Fruit fly (Drosophila melanogaster) whole organism, embryonic: ENCODE data around the gene mRpL33.
"Not testable (repeated sequence)": the region's sequence is repeated elsewhere in the genome, so short reads cannot be mapped to it uniquely, and the experiment has no call there.

Source experiments
- CG13123 ChIP-seq: fragments of 200-800 bp; sonication (Bioruptor generic); optimal IDR thresholded peaks from 2 replicates; lab custom pipeline; 2016; ENCODE audit warnings: missing biosample characterization, missing genetic modification characterization
- CG1792 ChIP-seq: fragments of 200-800 bp; sonication (Bioruptor generic); optimal IDR thresholded peaks from 2 replicates; lab custom pipeline; 2016; ENCODE audit warnings: missing biosample characterization, missing genetic modification characterization
- CG18599 ChIP-seq: fragments of 200-800 bp; sonication (Bioruptor generic); optimal IDR thresholded peaks from 3 replicates; lab custom pipeline; 2017; ENCODE audit warnings: missing biosample characterization, missing genetic modification characterization, mild to moderate bottlenecking, moderate library complexity, missing genetic modification reagents
- CG3726 ChIP-seq: fragments of 200-800 bp; sonication (Bioruptor generic); IDR thresholded peaks from 3 replicates; pipeline ENCODE4, ENCODE4 v1.3.6; 2022; ENCODE audit warnings: missing biosample characterization, missing genetic modification characterization
- CG8290 ChIP-seq, 3 experiments: fragments of 200-800 bp; sonication (Bioruptor generic); optimal IDR thresholded peaks; 2 replicates each; lab custom pipeline; 2016 to 2019; ENCODE audit warnings: missing biosample characterization in 3 of 3, missing genetic modification characterization in 3 of 3, mild to moderate bottlenecking in 2 of 3, moderate library complexity in 1 of 3
- CkIIα-i1 ChIP-seq: fragments of 200-800 bp; sonication (Bioruptor generic); IDR thresholded peaks from 2 replicates; pipeline ENCODE4 v1.3.6; 2022; ENCODE audit warnings: missing biosample characterization, missing genetic modification characterization
- Lim3 ChIP-seq: fragments of 200-800 bp; sonication (Bioruptor generic); IDR thresholded peaks from 2 replicates; pipeline ENCODE4 v1.3.6; 2022; ENCODE audit warnings: missing biosample characterization, missing genetic modification characterization
- Stat92E ChIP-seq, 3 experiments: fragments of >200 bp in 2 of 3; fragments of 200-800 bp in 1 of 3; sonication (Bioruptor generic) in 1 of 3; optimal IDR thresholded peaks; 2 replicates each; lab custom pipeline; 2017 to 2019; ENCODE audit warnings: missing biosample characterization in 3 of 3, missing genetic modification characterization in 3 of 3, mild to moderate bottlenecking in 1 of 3, moderate library complexity in 1 of 3
- Xbp1 ChIP-seq: fragments of 200-800 bp; sonication (Bioruptor generic); optimal IDR thresholded peaks from 3 replicates; lab custom pipeline; 2016; ENCODE audit warnings: missing biosample characterization, mild to moderate bottlenecking, missing genetic modification characterization
- bigmax ChIP-seq: fragments of 200-800 bp; sonication (Bioruptor generic); optimal IDR thresholded peaks from 2 replicates; lab custom pipeline; 2018; ENCODE audit warnings: missing biosample characterization, mild to moderate bottlenecking, missing genetic modification characterization
- hb ChIP-seq: fragments of 200-800 bp; sonication (Bioruptor generic); IDR thresholded peaks from 3 replicates; pipeline ENCODE4 v1.3.6; 2022; ENCODE audit warnings: missing biosample characterization, missing genetic modification characterization; ENCODE audit not compliant: partially characterized antibody
- tio ChIP-seq: fragments of 200-800 bp; sonication (Bioruptor generic); optimal IDR thresholded peaks from 2 replicates; lab custom pipeline; 2017; ENCODE audit warnings: missing biosample characterization, missing genetic modification characterization, inconsistent platforms

DNA sequence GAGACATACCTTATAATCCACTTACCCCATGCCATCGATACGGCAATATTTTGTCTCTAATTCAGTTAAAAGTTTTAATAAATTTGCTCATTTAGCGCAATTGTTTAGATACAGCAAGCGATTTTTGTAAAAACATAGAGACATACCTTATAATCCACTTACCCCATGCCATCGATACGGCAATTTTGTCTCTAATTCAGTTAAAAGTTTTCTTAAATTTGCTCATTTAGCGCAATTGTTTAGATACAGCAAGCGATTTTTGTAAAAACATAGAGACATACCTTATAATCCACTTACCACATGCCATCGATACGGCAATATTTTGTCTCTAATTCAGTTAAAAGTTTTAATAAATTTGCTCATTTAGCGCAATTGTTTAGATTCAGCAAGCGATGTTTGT lies 3.3 kb downstream of the mRpL33 start, which contains the start of gene mei-9:
- TF ChIP-seq CG3726 (GFP tag; lab: Robert Waterston, UW); Lim3 (GFP tag; lab: Robert Waterston, UW); bigmax; Stat92E (GFP tag; optimal IDR thresholded peaks at IDR 0.05; lab: Kevin White, UChicago); CG8290 (GFP tag; optimal IDR thresholded peaks at IDR 0.05; lab: Kevin White, UChicago); CG8290 (tag; optimal IDR thresholded peaks at IDR 0.05; lab: Kevin White, UChicago); tio (GFP tag; lab: Kevin White, UChicago); CkIIα-i1 (GFP tag; lab: Robert Waterston, UW); CG13123; CG18599; hb; CG1792 (GFP tag; lab: Kevin White, UChicago); Xbp1 (GFP tag; lab: Kevin White, UChicago): not testable (repeated sequence)
